Worm (Caenorhabditis elegans): Measurements from ENCODE around the gene nas-1.

DNA sequence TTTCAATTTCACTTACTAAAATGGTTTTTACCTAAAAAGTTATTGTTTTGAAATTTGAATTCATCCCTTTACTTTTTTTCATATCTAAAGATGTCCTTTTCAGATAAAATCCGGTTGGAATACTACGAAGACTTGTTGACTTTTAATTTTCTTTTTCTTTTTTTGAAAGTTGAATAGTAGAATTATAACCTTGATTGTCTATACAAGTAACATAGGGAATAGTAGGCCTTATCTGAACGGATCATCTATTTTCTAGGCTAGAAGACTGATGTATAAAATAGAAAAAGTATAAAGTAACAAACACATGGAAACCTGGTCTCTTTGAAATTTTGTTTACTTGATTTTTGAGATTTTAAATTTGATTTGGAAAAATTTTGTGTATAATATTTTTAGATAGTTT is 24.7 kb upstream of the nas-1 start:
- TF ChIP-seq him-1 (tag; optimal IDR thresholded peaks at IDR 0.05) (no peak), W03F9.2 (tag; optimal IDR thresholded peaks at IDR 0.05) (no peak), dao-5 (tag; optimal IDR thresholded peaks at IDR 0.05) (no peak)

All from whole organism, L4/young adult.